Worm (Caenorhabditis elegans) whole organism, young adult: ENCODE results near the gene B0303.16.

Source experiments
- B0035.1 ChIP-seq: sonication (generic microtip); optimal IDR thresholded peaks from 2 replicates; lab custom pipeline; 2016; ENCODE audit warnings: missing genetic modification characterization, mild to moderate bottlenecking, missing compliant biosample characterization, missing genotype, missing genetic modification reagents
- B0261.1 ChIP-seq: sonication (generic microtip); optimal IDR thresholded peaks from 2 replicates; lab custom pipeline; 2016; ENCODE audit warnings: mild to moderate bottlenecking, missing genetic modification characterization, moderate library complexity, missing compliant biosample characterization
- D2030.7 ChIP-seq: fragments of 200-800 bp; sonication (Bioruptor generic); IDR thresholded peaks from 2 replicates; pipeline ENCODE4 v1.3.6; 2022; ENCODE audit warnings: missing genetic modification reagents, missing genetic modification characterization, missing compliant biosample characterization
- F10E7.11 ChIP-seq: sonication (generic microtip); optimal IDR thresholded peaks from 2 replicates; lab custom pipeline; 2017; ENCODE audit warnings: mild to moderate bottlenecking, missing genetic modification characterization, moderate library complexity, missing compliant biosample characterization
- F22D6.2 ChIP-seq: sonication (generic microtip); optimal IDR thresholded peaks from 2 replicates; lab custom pipeline; 2016; ENCODE audit warnings: mild to moderate bottlenecking, missing genetic modification characterization, missing compliant biosample characterization
- F33H1.4 ChIP-seq: fragments of 200-800 bp; sonication (Bioruptor generic); IDR thresholded peaks from 2 replicates; pipeline ENCODE4 v1.3.6; 2022; ENCODE audit warnings: missing genetic modification reagents, missing genetic modification characterization, missing compliant biosample characterization
- F39B2.1 ChIP-seq: fragments of 200-800 bp; sonication (Bioruptor generic); IDR thresholded peaks from 2 replicates; pipeline ENCODE4 v1.3.6; 2022; ENCODE audit warnings: missing genetic modification reagents, missing genetic modification characterization, missing compliant biosample characterization
- F52B5.7 ChIP-seq: sonication (generic microtip); optimal IDR thresholded peaks from 2 replicates; lab custom pipeline; 2016; ENCODE audit warnings: mild to moderate bottlenecking, missing genetic modification characterization, missing compliant biosample characterization
- F55B11.4 ChIP-seq: sonication (generic microtip); optimal IDR thresholded peaks from 2 replicates; lab custom pipeline; 2016; ENCODE audit warnings: missing compliant biosample characterization, missing genetic modification characterization, borderline replicate concordance; ENCODE audit not compliant: insufficient read depth
- F57C9.4 ChIP-seq: sonication (generic microtip); optimal IDR thresholded peaks from 2 replicates; lab custom pipeline; 2017; ENCODE audit warnings: mild to moderate bottlenecking, missing genetic modification characterization, missing compliant biosample characterization
- K12H6.12 ChIP-seq: fragments of 200-800 bp; sonication (Bioruptor generic); optimal IDR thresholded peaks from 2 replicates; lab custom pipeline; 2018; ENCODE audit warnings: mild to moderate bottlenecking, missing genetic modification characterization, missing compliant biosample characterization
- atf-7 ChIP-seq: sonication (generic microtip); optimal IDR thresholded peaks from 2 replicates; lab custom pipeline; 2017; ENCODE audit warnings: mild to moderate bottlenecking, missing genetic modification characterization, missing compliant biosample characterization
- athp-1 ChIP-seq: sonication (generic microtip); optimal IDR thresholded peaks from 2 replicates; lab custom pipeline; 2017; ENCODE audit warnings: mild to moderate bottlenecking, missing genetic modification characterization, missing compliant biosample characterization
- attf-6 ChIP-seq: fragments of 200-800 bp; sonication (Bioruptor generic); IDR thresholded peaks from 2 replicates; pipeline ENCODE4 v1.3.6; 2022; ENCODE audit warnings: missing genetic modification reagents, missing genetic modification characterization, missing compliant biosample characterization
- bed-1 ChIP-seq: fragments of 200-800 bp; sonication (Bioruptor generic); IDR thresholded peaks from 2 replicates; pipeline ENCODE4 v1.3.6; 2022; ENCODE audit warnings: missing genetic modification reagents, missing genetic modification characterization, missing compliant biosample characterization
- bed-2 ChIP-seq: fragments of 200-800 bp; sonication (Bioruptor generic); IDR thresholded peaks from 2 replicates; pipeline ENCODE4 v1.3.6; 2022; ENCODE audit warnings: missing genetic modification reagents, missing genetic modification characterization, missing compliant biosample characterization
- ccch-3 ChIP-seq: fragments of 200-800 bp; sonication (Bioruptor generic); optimal IDR thresholded peaks from 2 replicates; lab custom pipeline; 2018; ENCODE audit warnings: mild to moderate bottlenecking, missing genetic modification characterization, missing compliant biosample characterization
- ceh-100 ChIP-seq: fragments of 200-800 bp; sonication (Bioruptor generic); IDR thresholded peaks from 2 replicates; pipeline ENCODE4 v1.3.6; 2022; ENCODE audit warnings: missing genetic modification reagents, missing genetic modification characterization, missing compliant biosample characterization
- ceh-27 ChIP-seq: fragments of 200-800 bp; sonication (Bioruptor generic); optimal IDR thresholded peaks from 2 replicates; lab custom pipeline; 2018; ENCODE audit warnings: mild to moderate bottlenecking, missing genetic modification characterization, moderate library complexity, missing compliant biosample characterization
- dox-1 ChIP-seq: fragments of 200-800 bp; sonication (Bioruptor generic); IDR thresholded peaks from 2 replicates; pipeline ENCODE4 v1.3.6; 2022; ENCODE audit warnings: missing genetic modification reagents, missing genetic modification characterization, missing compliant biosample characterization
- fkh-3 ChIP-seq: sonication (generic microtip); optimal IDR thresholded peaks from 2 replicates; lab custom pipeline; 2016; ENCODE audit warnings: mild to moderate bottlenecking, missing genetic modification characterization, missing compliant biosample characterization
- hlh-26 ChIP-seq: fragments of 200-800 bp; sonication (Bioruptor generic); conservative IDR thresholded peaks from 2 replicates; pipeline ENCODE4 v1.3.6; 2022; ENCODE audit warnings: missing genetic modification reagents, missing genetic modification characterization, missing compliant biosample characterization
- hmg-1.2 ChIP-seq: fragments of 200-800 bp; sonication (Bioruptor generic); IDR thresholded peaks from 2 replicates; pipeline ENCODE4 v1.3.6; 2022; ENCODE audit warnings: missing genetic modification reagents, missing genetic modification characterization, missing compliant biosample characterization
- hrde-1 ChIP-seq: sonication (generic microtip); optimal IDR thresholded peaks from 2 replicates; lab custom pipeline; 2016; ENCODE audit warnings: missing genetic modification characterization, mild to moderate bottlenecking, missing compliant biosample characterization, moderate library complexity, missing genotype, missing genetic modification reagents, borderline replicate concordance
- hsf-1 ChIP-seq: fragments of 200-800 bp; sonication (Bioruptor generic); IDR thresholded peaks from 2 replicates; pipeline ENCODE4 v1.3.6; 2022; ENCODE audit warnings: missing genetic modification reagents, missing genetic modification characterization, missing compliant biosample characterization
- lag-1 ChIP-seq: fragments of 200-800 bp; sonication (Bioruptor generic); IDR thresholded peaks from 2 replicates; pipeline ENCODE4 v1.3.6; 2022; ENCODE audit warnings: missing genetic modification reagents, missing genetic modification characterization, missing compliant biosample characterization
- lin-54 ChIP-seq: fragments of 200-800 bp; sonication (Bioruptor generic); optimal IDR thresholded peaks from 2 replicates; lab custom pipeline; 2018; ENCODE audit warnings: mild to moderate bottlenecking, missing genetic modification characterization, missing compliant biosample characterization
- lir-1 ChIP-seq: fragments of 200-800 bp; sonication (Bioruptor generic); conservative IDR thresholded peaks from 2 replicates; pipeline ENCODE4 v1.3.6; 2022; ENCODE audit warnings: missing genetic modification reagents, missing genetic modification characterization, missing compliant biosample characterization
- madf-3 ChIP-seq: fragments of 200-800 bp; sonication (Bioruptor generic); IDR thresholded peaks from 2 replicates; pipeline ENCODE4 v1.3.6; 2022; ENCODE audit warnings: missing genetic modification reagents, missing genetic modification characterization, missing compliant biosample characterization
- mcd-1 ChIP-seq: fragments of 200-800 bp; sonication (Bioruptor generic); IDR thresholded peaks from 2 replicates; pipeline ENCODE4 v1.3.6; 2022; ENCODE audit warnings: missing genetic modification reagents, missing genetic modification characterization, missing compliant biosample characterization
- mel-28 ChIP-seq: sonication (generic microtip); optimal IDR thresholded peaks from 2 replicates; lab custom pipeline; 2016; ENCODE audit warnings: borderline replicate concordance, mild to moderate bottlenecking, missing genetic modification characterization, missing compliant biosample characterization
- nfya-2 ChIP-seq: fragments of 200-800 bp; sonication (Bioruptor generic); IDR thresholded peaks from 2 replicates; pipeline ENCODE4 v1.3.6; 2022; ENCODE audit warnings: missing genetic modification reagents, missing genetic modification characterization, missing compliant biosample characterization
- nhr-120 ChIP-seq: fragments of 200-800 bp; sonication (Bioruptor generic); IDR thresholded peaks from 2 replicates; pipeline ENCODE4 v1.3.6; 2022; ENCODE audit warnings: missing genetic modification characterization, missing compliant biosample characterization
- nhr-179 ChIP-seq: sonication (generic microtip); optimal IDR thresholded peaks from 2 replicates; lab custom pipeline; 2016; ENCODE audit warnings: mild to moderate bottlenecking, missing genetic modification characterization, missing compliant biosample characterization
- nhr-90 ChIP-seq: sonication (generic microtip); optimal IDR thresholded peaks from 2 replicates; lab custom pipeline; 2016; ENCODE audit warnings: missing genotype, mild to moderate bottlenecking, missing genetic modification characterization, missing compliant biosample characterization
- pbrm-1 ChIP-seq: fragments of 200-800 bp; sonication (Bioruptor generic); IDR thresholded peaks from 2 replicates; pipeline ENCODE4 v1.3.6; 2022; ENCODE audit warnings: missing genetic modification reagents, missing genetic modification characterization, missing compliant biosample characterization
- rec-8 ChIP-seq, 2 experiments: sonication (generic microtip); optimal IDR thresholded peaks; 2 replicates each; lab custom pipeline; 2016; ENCODE audit warnings: mild to moderate bottlenecking in 2 of 2, missing genetic modification characterization in 2 of 2, missing genetic modification reagents in 2 of 2, missing genotype in 2 of 2, missing biosample characterization in 1 of 2, missing compliant biosample characterization in 1 of 2, moderate library complexity in 1 of 2
- sdz-38 ChIP-seq: sonication (generic microtip); optimal IDR thresholded peaks from 2 replicates; lab custom pipeline; 2016; ENCODE audit warnings: missing genotype, missing genetic modification characterization, missing compliant biosample characterization
- sea-2 ChIP-seq: fragments of 200-800 bp; sonication (Bioruptor generic); IDR thresholded peaks from 2 replicates; pipeline ENCODE4 v1.3.6; 2022; ENCODE audit warnings: missing genetic modification characterization, missing compliant biosample characterization
- snpc-3.4 ChIP-seq: sonication (generic microtip); optimal IDR thresholded peaks from 2 replicates; lab custom pipeline; 2017; ENCODE audit warnings: missing genetic modification characterization, mild to moderate bottlenecking, missing compliant biosample characterization, antibody characterized with exemption, moderate library complexity, missing genotype, missing genetic modification reagents
- snpc-4 ChIP-seq, 5 experiments: fragments of 150-350 bp in 1 of 5; sonication (generic microtip) in 4 of 5; optimal IDR thresholded peaks; 2 replicates each; lab custom pipeline; 2014 to 2018; ENCODE audit warnings: missing genetic modification characterization in 5 of 5, missing biosample characterization in 3 of 5, antibody characterized with exemption in 2 of 5, mild to moderate bottlenecking in 2 of 5, missing compliant biosample characterization in 2 of 5, missing genotype in 2 of 5, moderate library complexity in 2 of 5, missing genetic modification reagents in 1 of 5
- tbp1 ChIP-seq: fragments of 200-800 bp; sonication (Bioruptor generic); optimal IDR thresholded peaks from 2 replicates; lab custom pipeline; 2018; ENCODE audit warnings: mild to moderate bottlenecking, missing genetic modification characterization, missing compliant biosample characterization
- tbx-9 ChIP-seq: sonication (generic microtip); optimal IDR thresholded peaks from 2 replicates; lab custom pipeline; 2016; ENCODE audit warnings: borderline replicate concordance, missing genetic modification characterization, inconsistent platforms, missing compliant biosample characterization
- zfh-2 ChIP-seq: fragments of 200-800 bp; sonication (Bioruptor generic); conservative IDR thresholded peaks from 2 replicates; pipeline ENCODE4 v1.3.6; 2022; ENCODE audit warnings: missing genetic modification reagents, missing genetic modification characterization, missing compliant biosample characterization
- ztf-18 ChIP-seq: sonication (generic microtip); optimal IDR thresholded peaks from 2 replicates; lab custom pipeline; 2016; ENCODE audit warnings: missing genotype, mild to moderate bottlenecking, missing genetic modification characterization, missing compliant biosample characterization
- ztf-25 ChIP-seq: fragments of 200-800 bp; sonication (Bioruptor generic); IDR thresholded peaks from 2 replicates; pipeline ENCODE4 v1.3.6; 2022; ENCODE audit warnings: missing genetic modification reagents, missing genetic modification characterization, missing compliant biosample characterization
- ztf-28 ChIP-seq: fragments of 200-800 bp; sonication (Bioruptor generic); IDR thresholded peaks from 2 replicates; pipeline ENCODE4 v1.3.6; 2022; ENCODE audit warnings: missing genetic modification reagents, missing genetic modification characterization, missing compliant biosample characterization

The B0303.16 gene

ce11 chrIII:8741276-8741860 lies 36.5 kb downstream of the B0303.16 start, which contains the start of gene pdhk-2 (continued):
- TF ChIP-seq rec-8 (tag; optimal IDR thresholded peaks at IDR 0.05; lab: Kevin White, UChicago) (no peak), hmg-1.2 (GFP tag; lab: Robert Waterston, UW) (peak; percentile 68), madf-3 (GFP tag; lab: Robert Waterston, UW) (peak; percentile 84), mel-28 (tag; lab: Kevin White, UChicago) (no peak), zfh-2 (GFP tag; lab: Robert Waterston, UW) (no peak), ztf-18 (tag; lab: Kevin White, UChicago) (peak; percentile 99), nhr-179 (tag; lab: Kevin White, UChicago) (no peak), ceh-27 (GFP tag; lab: Kevin White, UChicago) (peak; percentile 91), F55B11.4 (tag; lab: Kevin White, UChicago) (no peak), nhr-120 (GFP tag; lab: Robert Waterston, UW) (no peak), fkh-3 (tag; lab: Kevin White, UChicago) (no peak), nfya-2 (no peak), lag-1 (GFP tag; lab: Robert Waterston, UW) (no peak), sea-2 (no peak), bed-1 (GFP tag; lab: Robert Waterston, UW) (0 out of 2 replicates have a peak, but pooled peaks have one; percentile 21), mcd-1 (GFP tag; lab: Robert Waterston, UW) (peak; percentile 93), pbrm-1 (GFP tag; lab: Robert Waterston, UW) (peak; percentile 89), snpc-3.4 (tag; lab: Kevin White, UChicago) (no peak), athp-1 (tag; lab: Kevin White, UChicago) (peak; percentile 71), F39B2.1 (no peak), F33H1.4 (GFP tag; lab: Robert Waterston, UW) (peak; percentile 78), F57C9.4 (tag; lab: Kevin White, UChicago) (no peak), ceh-100 (GFP tag; lab: Robert Waterston, UW) (peak; percentile 64), lir-1 (peak; percentile 74), B0261.1 (tag; lab: Kevin White, UChicago) (peak; percentile 18), dox-1 (GFP tag; lab: Robert Waterston, UW) (peak; percentile 95), hrde-1 (tag; lab: Kevin White, UChicago) (no peak), ztf-28 (GFP tag; lab: Robert Waterston, UW) (no peak), D2030.7 (peak; percentile 74), atf-7 (tag; lab: Kevin White, UChicago) (peak; percentile 58), sdz-38 (tag; lab: Kevin White, UChicago) (no peak), ztf-25 (GFP tag; lab: Robert Waterston, UW) (no peak), snpc-4 (GFP tag; optimal IDR thresholded peaks at IDR 0.05; lab: Kevin White, UChicago) (no peak), snpc-4 (tag; optimal IDR thresholded peaks at IDR 0.05; lab: Kevin White, UChicago) (peak; percentile 62 to 78 (median 72)), attf-6 (no peak), B0035.1 (peak; percentile 50), lin-54 (GFP tag; lab: Kevin White, UChicago) (peak; percentile 99), tbx-9 (no peak), hlh-26 (no peak), nhr-90 (tag; lab: Kevin White, UChicago) (peak; percentile 25), F52B5.7 (tag; lab: Kevin White, UChicago) (no peak), K12H6.12 (peak; percentile 70), tbp1 (GFP tag; lab: Kevin White, UChicago) (peak; percentile 74), hsf-1 (peak; percentile 70), bed-2 (no peak), F22D6.2 (tag; lab: Kevin White, UChicago) (peak; percentile 56), F10E7.11 (tag; lab: Kevin White, UChicago) (no peak), ccch-3 (GFP tag; lab: Kevin White, UChicago) (no peak)
